Worm (Caenorhabditis elegans): ENCODE data around the gene H14A12.5.

DNA sequence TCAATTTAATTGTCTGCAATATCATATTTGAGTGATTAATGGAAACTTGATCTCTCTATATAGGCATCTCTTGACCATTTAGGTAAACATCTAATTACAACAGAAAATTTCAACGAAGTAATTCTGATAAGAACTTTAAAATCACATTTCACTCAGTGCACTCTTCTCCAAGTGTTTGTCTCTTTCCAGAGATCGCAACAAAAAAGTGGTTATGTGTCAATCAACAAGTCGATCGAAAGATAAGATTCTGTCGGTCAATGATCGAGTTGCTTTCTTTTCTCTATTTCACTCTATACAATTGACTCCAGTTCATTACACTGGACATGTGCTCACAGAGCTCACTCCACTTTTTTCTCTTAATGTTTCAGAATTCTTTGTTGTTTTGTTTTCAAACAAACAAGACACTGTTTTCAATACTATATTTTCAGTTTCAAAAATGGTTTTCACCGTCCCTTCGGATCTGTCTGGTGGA, 15.2 kb downstream of the H14A12.5 start, which contains the start of gene alh-12:
- TF ChIP-seq T07F8.4 (tag; optimal IDR thresholded peaks at IDR 0.05) (no peak), akir-1 (GFP tag; optimal IDR thresholded peaks at IDR 0.05) (no peak), lsl-1 (GFP tag; optimal IDR thresholded peaks at IDR 0.05) (no peak), dpl-1 (GFP tag; optimal IDR thresholded peaks at IDR 0.05) (no peak), unc-62 (GFP tag; optimal IDR thresholded peaks at IDR 0.05) (peak; percentile 51)
